Worm (Caenorhabditis elegans) whole organism, L4 larva: Measurements from ENCODE around the gene clec-43.
"Not testable (repeated sequence)": the region's sequence is repeated elsewhere in the genome, so short reads cannot be mapped to it uniquely, and the experiment has no call there.

Experiments used
- R02D3.7 ChIP-seq: fragments of 150-350 bp; sonication (generic microtip); optimal IDR thresholded peaks from 3 replicates; lab custom pipeline; 2014; ENCODE audit warnings: missing biosample characterization, missing genetic modification characterization
- attf-4 ChIP-seq: sonication (generic microtip); optimal IDR thresholded peaks from 3 replicates; lab custom pipeline; 2017; ENCODE audit warnings: missing biosample characterization, missing genetic modification characterization
- lin-39 ChIP-seq: fragments of 150-350 bp; optimal IDR thresholded peaks from 2 replicates; lab custom pipeline; 2014; ENCODE audit warnings: missing biosample characterization, missing genetic modification reagents, missing genetic modification characterization

DNA sequence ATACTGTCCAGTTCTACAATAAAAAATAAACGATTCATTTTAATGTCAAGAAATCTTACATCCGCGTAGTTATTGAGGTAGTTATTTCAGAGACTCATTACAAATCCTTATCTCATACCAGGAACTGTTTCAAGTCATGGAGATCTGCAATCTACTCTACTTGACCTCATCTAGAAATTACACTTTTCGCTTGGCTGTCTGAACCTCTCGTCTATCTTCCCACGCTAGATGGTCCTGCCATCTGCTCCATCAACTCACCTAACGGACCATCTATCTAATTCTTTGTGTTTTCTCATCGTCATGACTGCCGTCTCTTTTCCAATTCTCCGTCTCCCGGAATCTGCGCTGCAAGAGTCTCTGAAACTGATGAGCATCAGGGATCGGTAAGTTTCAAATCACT lies 50.4 kb downstream of the clec-43 start, which contains the start of gene F45D11.7:
- TF ChIP-seq R02D3.7, lin-39, attf-4 (tag; lab: Kevin White, UChicago): not testable (repeated sequence)
